Worm (Caenorhabditis elegans): ENCODE results near the gene R151.1.

ce11 chrIII:7189581-7190128, 26.7 kb upstream of the R151.1 start, which contains the start of gene rps-21:
- no peak for TF ChIP-seq sea-1 (GFP tag; conservative IDR thresholded peaks at IDR 0.05)
- TF ChIP-seq ceh-36 (tag; optimal IDR thresholded peaks at IDR 0.05), result no peak
- no peak for TF ChIP-seq tbx-11 (GFP tag; IDR thresholded peaks at IDR 0.05)
- no peak for TF ChIP-seq B0310.2 (tag; optimal IDR thresholded peaks at IDR 0.05)
- TF ChIP-seq scrt-1 (GFP tag; IDR thresholded peaks at IDR 0.05), result no peak
- peak; percentile 47 for TF ChIP-seq F13C5.2 (tag; optimal IDR thresholded peaks at IDR 0.05)
- TF ChIP-seq hmbx-1 (tag; optimal IDR thresholded peaks at IDR 0.05), result no peak
